Fruit fly (Drosophila melanogaster): Measurements from ENCODE around the gene aly.

The aly gene

dm6 chr3L:3052110-3052871, 26.0 kb upstream of the aly start, which contains the start of gene CG1271 (continued):
- TF ChIP-seq Sox102F (GFP tag; optimal IDR thresholded peaks at IDR 0.05) (no peak), Lpt (GFP tag; optimal IDR thresholded peaks at IDR 0.05) (no peak), acj6 (GFP tag; optimal IDR thresholded peaks at IDR 0.05) (no peak), Met (GFP tag; optimal IDR thresholded peaks at IDR 0.05) (no peak), Sox14 (GFP tag; optimal IDR thresholded peaks at IDR 0.05) (peak; percentile 65), lz (GFP tag; optimal IDR thresholded peaks at IDR 0.05) (peak; percentile 59), svp (GFP tag) (peak; percentile 89), ss (GFP tag; optimal IDR thresholded peaks at IDR 0.05) (peak in 1 of 2 experiments; percentile 40), CG32006 (GFP tag; optimal IDR thresholded peaks at IDR 0.05) (no peak), CG31627 (GFP tag; optimal IDR thresholded peaks at IDR 0.05) (peak; percentile 64), achi (GFP tag; optimal IDR thresholded peaks at IDR 0.05) (peak; percentile 42), Eip75B (GFP tag; optimal IDR thresholded peaks at IDR 0.05) (peak; percentile 39), fkh (GFP tag; optimal IDR thresholded peaks at IDR 0.05) (no peak), CG8632 (GFP tag; optimal IDR thresholded peaks at IDR 0.05) (no peak), fd59A (GFP tag; optimal IDR thresholded peaks at IDR 0.05) (peak; percentile 8), vri (GFP tag; optimal IDR thresholded peaks at IDR 0.05) (peak; percentile 30), CG15336 (GFP tag; IDR thresholded peaks at IDR 0.05) (no peak), Gug (GFP tag; IDR thresholded peaks at IDR 0.05) (no peak), CG10669 (GFP tag; optimal IDR thresholded peaks at IDR 0.05) (no peak), CG3919 (GFP tag; optimal IDR thresholded peaks at IDR 0.05) (peak; percentile 69), CG6276 (GFP tag; optimal IDR thresholded peaks at IDR 0.05) (no peak), CG16779 (tag; optimal IDR thresholded peaks at IDR 0.05) (no peak), dsx (GFP tag; optimal IDR thresholded peaks at IDR 0.05; ENCODE audit: poor library complexity, severe bottlenecking) (peak; percentile 13), pdm3 (GFP tag; optimal IDR thresholded peaks at IDR 0.05) (no peak), CG6808 (GFP tag; optimal IDR thresholded peaks at IDR 0.05) (no peak), CG3032 (tag; optimal IDR thresholded peaks at IDR 0.05) (peak; percentile 63), CG6792 (GFP tag; optimal IDR thresholded peaks at IDR 0.05) (peak; percentile 29), CG10631 (GFP tag; optimal IDR thresholded peaks at IDR 0.05) (no peak), CG8119 (GFP tag; IDR thresholded peaks at IDR 0.05) (peak; percentile 46; the same call in 1 of the 3 replicates), Ets21C (GFP tag; optimal IDR thresholded peaks at IDR 0.05) (no peak), net (GFP tag; optimal IDR thresholded peaks at IDR 0.05) (no peak)

dm6 chr3L:3050185-3050584, 23.9 kb upstream of the aly start, which contains the start of gene CG32485:
TSS of gene CG32485 (plus strand) at chr3L:3050323.
- TF ChIP-seq CG6792 (GFP tag; optimal IDR thresholded peaks at IDR 0.05) = no peak
- TF ChIP-seq Eip78C (GFP tag) = peak; percentile 33
- TF ChIP-seq fd59A (GFP tag; optimal IDR thresholded peaks at IDR 0.05) = no peak
- no peak for TF ChIP-seq vri (GFP tag; optimal IDR thresholded peaks at IDR 0.05)
- TF ChIP-seq CG10669 (GFP tag; optimal IDR thresholded peaks at IDR 0.05) = no peak
- no peak for TF ChIP-seq esn (GFP tag; optimal IDR thresholded peaks at IDR 0.05)
- no peak for TF ChIP-seq achi (GFP tag; optimal IDR thresholded peaks at IDR 0.05)
- no peak for TF ChIP-seq lz (GFP tag; optimal IDR thresholded peaks at IDR 0.05)
- peak; percentile 59; the same call in 2 of the 3 replicates for TF ChIP-seq CG6163 (GFP tag; IDR thresholded peaks at IDR 0.05)
- TF ChIP-seq CG11762 (GFP tag; optimal IDR thresholded peaks at IDR 0.05; ENCODE audit: insufficient read depth) = no peak
- peak in 1 of 2 experiments; percentile 22 for TF ChIP-seq ss (GFP tag; optimal IDR thresholded peaks at IDR 0.05)
- peak; percentile 58; the same call in 1 of the 3 replicates for TF ChIP-seq CG8119 (GFP tag; IDR thresholded peaks at IDR 0.05)
- peak; percentile 38; the same call in 1 of the 2 replicates for TF ChIP-seq CG15336 (GFP tag; IDR thresholded peaks at IDR 0.05)
- no peak for TF ChIP-seq Smox (GFP tag; optimal IDR thresholded peaks at IDR 0.05)
- peak; percentile 40; the same call in 2 of the 3 replicates for TF ChIP-seq eg (GFP tag; IDR thresholded peaks at IDR 0.05)
- TF ChIP-seq CG16779 (tag; optimal IDR thresholded peaks at IDR 0.05) = no peak
- TF ChIP-seq CG32006 (GFP tag; optimal IDR thresholded peaks at IDR 0.05) = no peak
- TF ChIP-seq Sox102F (GFP tag; optimal IDR thresholded peaks at IDR 0.05) = no peak
- TF ChIP-seq CG6854 (GFP tag; optimal IDR thresholded peaks at IDR 0.05) = peak; percentile 5
- TF ChIP-seq Eip93F (GFP tag; optimal IDR thresholded peaks at IDR 0.05) = no peak
- TF ChIP-seq acj6 (GFP tag; optimal IDR thresholded peaks at IDR 0.05) = no peak
- peak; percentile 25 for TF ChIP-seq Ets96B (tag; optimal IDR thresholded peaks at IDR 0.05)
- no peak for TF ChIP-seq Sox14 (GFP tag; optimal IDR thresholded peaks at IDR 0.05)
- peak; percentile 27 for TF ChIP-seq CG3032 (tag; optimal IDR thresholded peaks at IDR 0.05)
- no peak for TF ChIP-seq CG31627 (GFP tag; optimal IDR thresholded peaks at IDR 0.05)
- TF ChIP-seq CG10631 (GFP tag; optimal IDR thresholded peaks at IDR 0.05) = no peak
- TF ChIP-seq Eip75B (GFP tag; optimal IDR thresholded peaks at IDR 0.05) = no peak
- TF ChIP-seq cyc (GFP tag; optimal IDR thresholded peaks at IDR 0.05) = no peak
